Worm (Caenorhabditis elegans): ENCODE data around the gene str-19.

The str-19 gene

ce11 chrV:15718562-15718961 lies 25.7 kb downstream of the str-19 start, which contains the start of gene Y6E2A.5:
Gene Y6E2A.5, minus strand, starts transcription at chrV:15718662.
- TF ChIP-seq lin-32 (GFP tag; optimal IDR thresholded peaks at IDR 0.05) (no peak), snpc-4 (tag; optimal IDR thresholded peaks at IDR 0.05) (no peak), blmp-1 (tag; optimal IDR thresholded peaks at IDR 0.05) (no peak), elt-1 (tag; optimal IDR thresholded peaks at IDR 0.05; ENCODE audit: borderline replicate concordance, insufficient read depth) (no peak), nhr-76 (tag; optimal IDR thresholded peaks at IDR 0.05) (no peak)

ce11 chrV:15716679-15717078 lies 27.6 kb downstream of the str-19 start, which contains the start of gene Y6E2A.4:
Gene Y6E2A.4, minus strand, starts transcription at chrV:15716779.
- TF ChIP-seq unc-120 (tag; optimal IDR thresholded peaks at IDR 0.05; ENCODE audit: poor library complexity, severe bottlenecking) = no peak
- TF ChIP-seq ham-2 (GFP tag; optimal IDR thresholded peaks at IDR 0.05) = no peak
- TF ChIP-seq unc-39 (tag; optimal IDR thresholded peaks at IDR 0.05) = no peak
- TF ChIP-seq elt-3 (tag; optimal IDR thresholded peaks at IDR 0.05) = no peak
- TF ChIP-seq nhr-28 (tag; optimal IDR thresholded peaks at IDR 0.05) = no peak
- TF ChIP-seq lin-32 (GFP tag; optimal IDR thresholded peaks at IDR 0.05) = no peak

ce11 chrV:15715636-15716035 lies 28.6 kb downstream of the str-19 start:
- TF ChIP-seq pha-4 (tag; optimal IDR thresholded peaks at IDR 0.05) (no peak), hlh-1 (tag; optimal IDR thresholded peaks at IDR 0.05) (no peak), nhr-12 (tag; optimal IDR thresholded peaks at IDR 0.05) (no peak), ztf-11 (tag; optimal IDR thresholded peaks at IDR 0.05) (no peak), lin-32 (GFP tag; optimal IDR thresholded peaks at IDR 0.05) (no peak), lsy-2 (tag; optimal IDR thresholded peaks at IDR 0.05) (no peak), lin-13 (tag; optimal IDR thresholded peaks at IDR 0.05) (no peak), zip-8 (tag; optimal IDR thresholded peaks at IDR 0.05) (no peak), ceh-39 (tag; optimal IDR thresholded peaks at IDR 0.05) (no peak), mls-2 (tag; optimal IDR thresholded peaks at IDR 0.05) (no peak), nhr-76 (tag; optimal IDR thresholded peaks at IDR 0.05) (no peak), sem-2 (GFP tag; optimal IDR thresholded peaks at IDR 0.05) (no peak), flh-1 (GFP tag; optimal IDR thresholded peaks at IDR 0.05) (no peak), ces-1 (GFP tag; optimal IDR thresholded peaks at IDR 0.05) (no peak), ham-2 (GFP tag; optimal IDR thresholded peaks at IDR 0.05) (no peak), blmp-1 (tag; optimal IDR thresholded peaks at IDR 0.05) (no peak), cnd-1 (tag; optimal IDR thresholded peaks at IDR 0.05) (no peak), sptf-1 (tag; optimal IDR thresholded peaks at IDR 0.05) (no peak)

ce11 chrV:15712385-15712784 lies 31.9 kb downstream of the str-19 start:
- TF ChIP-seq bed-3 (GFP tag; optimal IDR thresholded peaks at IDR 0.05) = no peak
- no peak for TF ChIP-seq blmp-1 (tag; optimal IDR thresholded peaks at IDR 0.05)
- TF ChIP-seq cnd-1 (tag; optimal IDR thresholded peaks at IDR 0.05) = no peak
- no peak for TF ChIP-seq unc-62 (GFP tag; optimal IDR thresholded peaks at IDR 0.05)
- TF ChIP-seq ham-2 (GFP tag; optimal IDR thresholded peaks at IDR 0.05) = no peak
- TF ChIP-seq zip-8 (tag; optimal IDR thresholded peaks at IDR 0.05) = no peak
- TF ChIP-seq mab-5 (tag; optimal IDR thresholded peaks at IDR 0.05) = no peak
- no peak for TF ChIP-seq nhr-2 (tag; optimal IDR thresholded peaks at IDR 0.05)
- no peak for TF ChIP-seq ztf-11 (tag; optimal IDR thresholded peaks at IDR 0.05)
- no peak for TF ChIP-seq flh-1 (GFP tag; optimal IDR thresholded peaks at IDR 0.05)
- TF ChIP-seq nhr-76 (tag; optimal IDR thresholded peaks at IDR 0.05) = no peak
- no peak for TF ChIP-seq sem-2 (GFP tag; optimal IDR thresholded peaks at IDR 0.05)
- no peak for TF ChIP-seq tbx-8 (GFP tag; optimal IDR thresholded peaks at IDR 0.05)
- no peak for TF ChIP-seq pha-4 (tag; optimal IDR thresholded peaks at IDR 0.05)
- no peak for TF ChIP-seq unc-120 (tag; optimal IDR thresholded peaks at IDR 0.05; ENCODE audit: poor library complexity, severe bottlenecking)
- no peak for TF ChIP-seq nhr-28 (tag; optimal IDR thresholded peaks at IDR 0.05)
- no peak for TF ChIP-seq mls-2 (tag; optimal IDR thresholded peaks at IDR 0.05)
- TF ChIP-seq ces-1 (GFP tag; optimal IDR thresholded peaks at IDR 0.05) = no peak

- no peak for TF ChIP-seq mls-2 (tag; optimal IDR thresholded peaks at IDR 0.05)
- no peak for TF ChIP-seq ceh-43 (GFP tag; optimal IDR thresholded peaks at IDR 0.05)
- TF ChIP-seq unc-120 (tag; optimal IDR thresholded peaks at IDR 0.05; ENCODE audit: poor library complexity, severe bottlenecking) = no peak
Measured at ce11 chrV:15711898-15712297, 32.4 kb downstream of the str-19 start, which contains the start of gene str-101. Gene str-101, minus strand, starts transcription at chrV:15711998.

- TF ChIP-seq mab-5 (tag; optimal IDR thresholded peaks at IDR 0.05) (no peak), mls-2 (tag; optimal IDR thresholded peaks at IDR 0.05) (no peak), ham-2 (GFP tag; optimal IDR thresholded peaks at IDR 0.05) (no peak), ces-1 (GFP tag; optimal IDR thresholded peaks at IDR 0.05) (no peak), bed-3 (GFP tag; optimal IDR thresholded peaks at IDR 0.05) (no peak), flh-1 (GFP tag; optimal IDR thresholded peaks at IDR 0.05) (no peak), snpc-4 (tag; optimal IDR thresholded peaks at IDR 0.05) (no peak), cnd-1 (tag; optimal IDR thresholded peaks at IDR 0.05) (no peak), nhr-76 (tag; optimal IDR thresholded peaks at IDR 0.05) (no peak), M03D4.4 (tag; optimal IDR thresholded peaks at IDR 0.05) (no peak), zip-8 (tag; optimal IDR thresholded peaks at IDR 0.05) (no peak), unc-39 (tag; optimal IDR thresholded peaks at IDR 0.05) (no peak)
Measured at ce11 chrV:15710401-15710800, 33.9 kb downstream of the str-19 start, which contains the start of gene Y6E2A.1. Gene Y6E2A.1, minus strand, starts transcription at chrV:15710501.

All from whole organism, mixed stage, embryonic.